Fruit fly (Drosophila melanogaster) Kc167 (cell line): ENCODE results near the gene Zip88E.

Experiments
- Myc ChIP-seq: fragments of >200 bp; optimal IDR thresholded peaks from 2 replicates; lab custom pipeline; 2017; ENCODE audit warnings: missing external identifiers
- Sin3A ChIP-seq: fragments of >200 bp; optimal IDR thresholded peaks from 2 replicates; lab custom pipeline; 2018; ENCODE audit warnings: missing external identifiers
- h ChIP-seq: fragments of >200 bp; optimal IDR thresholded peaks from 3 replicates; lab custom pipeline; 2018; ENCODE audit warnings: missing external identifiers
- insv ChIP-seq: fragments of >200 bp; optimal IDR thresholded peaks from 3 replicates; lab custom pipeline; 2018; ENCODE audit warnings: missing external identifiers
- psq ChIP-seq: fragments of >200 bp; optimal IDR thresholded peaks from 2 replicates; lab custom pipeline; 2017; ENCODE audit warnings: missing external identifiers

DNA sequence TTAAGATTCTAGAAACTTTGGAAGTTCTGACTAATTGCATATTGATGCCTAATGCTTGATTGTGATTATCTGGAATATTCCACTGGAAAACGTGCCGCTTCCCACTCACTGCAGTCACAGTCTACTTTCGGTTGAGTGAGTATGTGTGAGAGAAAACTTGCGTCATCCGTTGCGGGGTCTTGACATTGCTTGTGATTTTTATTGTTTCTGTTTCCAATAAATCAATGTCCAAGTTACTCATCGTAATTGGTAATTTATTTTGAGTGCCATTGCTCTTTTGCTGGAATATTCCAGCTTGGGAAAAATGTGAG is 25.5 kb upstream of the Zip88E start:
- no peak for TF ChIP-seq Myc (lab: Kevin White, UChicago)
- no peak for TF ChIP-seq psq (lab: Kevin White, UChicago)
- TF ChIP-seq h (lab: Kevin White, UChicago) = no peak
- TF ChIP-seq Sin3A (lab: Kevin White, UChicago) = no peak
- no peak for TF ChIP-seq insv (lab: Kevin White, UChicago)
